Fruit fly (Drosophila melanogaster) whole organism, embryonic: ENCODE results near the gene CG17637.
A peak's percentile ranks its signal among the peaks of the same experiment; 100 is the strongest.

Experiments
- Blimp-1 ChIP-seq: fragments of 200-800 bp; sonication (Bioruptor generic); optimal IDR thresholded peaks from 3 replicates; lab custom pipeline; 2018; ENCODE audit warnings: missing biosample characterization, missing genetic modification characterization, mild to moderate bottlenecking, moderate library complexity, missing genetic modification reagents
- CG10147 ChIP-seq: fragments of 200-800 bp; sonication (Bioruptor generic); optimal IDR thresholded peaks from 2 replicates; lab custom pipeline; 2019; ENCODE audit warnings: missing biosample characterization, mild to moderate bottlenecking, missing genetic modification characterization, moderate library complexity
- CG10543 ChIP-seq: fragments of 200-800 bp; sonication (Bioruptor generic); optimal IDR thresholded peaks from 3 replicates; lab custom pipeline; 2017; ENCODE audit warnings: missing biosample characterization, mild to moderate bottlenecking, missing genetic modification characterization, moderate library complexity
- CG11247 ChIP-seq: fragments of 200-800 bp; sonication (Bioruptor generic); IDR thresholded peaks from 2 replicates; pipeline ENCODE4 v1.3.6; 2022; ENCODE audit warnings: missing biosample characterization, missing genetic modification characterization
- CG12769 ChIP-seq: fragments of 200-800 bp; sonication (Bioruptor generic); optimal IDR thresholded peaks from 2 replicates; lab custom pipeline; 2019; ENCODE audit warnings: missing biosample characterization, mild to moderate bottlenecking, missing genetic modification characterization, moderate library complexity
- CG13424 ChIP-seq: fragments of 200-800 bp; sonication (Bioruptor generic); optimal IDR thresholded peaks from 2 replicates; lab custom pipeline; 2019; ENCODE audit warnings: missing biosample characterization, mild to moderate bottlenecking, missing genetic modification characterization, moderate library complexity
- CG14050 ChIP-seq: fragments of 200-800 bp; sonication (Bioruptor generic); IDR thresholded peaks from 3 replicates; pipeline ENCODE4 v1.3.6; 2022; ENCODE audit warnings: missing biosample characterization, missing genetic modification characterization
- CG14667 ChIP-seq: fragments of 200-800 bp; sonication (Bioruptor generic); IDR thresholded peaks from 2 replicates; pipeline ENCODE4 v1.3.6; 2022; ENCODE audit warnings: missing biosample characterization, missing genetic modification characterization
- CG14710 ChIP-seq: fragments of 200-800 bp; sonication (Bioruptor generic); optimal IDR thresholded peaks from 3 replicates; lab custom pipeline; 2019; ENCODE audit warnings: missing biosample characterization, mild to moderate bottlenecking, missing genetic modification characterization, moderate library complexity
- CG15479 ChIP-seq: fragments of 200-800 bp; sonication (Bioruptor generic); optimal IDR thresholded peaks from 3 replicates; lab custom pipeline; 2019; ENCODE audit warnings: missing biosample characterization, mild to moderate bottlenecking, missing genetic modification characterization, moderate library complexity
- CG15601 ChIP-seq: fragments of 200-800 bp; sonication (Bioruptor generic); optimal IDR thresholded peaks from 3 replicates; lab custom pipeline; 2019; ENCODE audit warnings: missing biosample characterization, mild to moderate bottlenecking, missing genetic modification characterization, moderate library complexity
- CG15696 ChIP-seq: fragments of 200-800 bp; sonication (Bioruptor generic); optimal IDR thresholded peaks from 2 replicates; lab custom pipeline; 2019; ENCODE audit warnings: missing biosample characterization, mild to moderate bottlenecking, missing genetic modification characterization, moderate library complexity
- CG18262 ChIP-seq: fragments of 200-800 bp; optimal IDR thresholded peaks from 3 replicates; lab custom pipeline; 2019; ENCODE audit warnings: missing biosample characterization, mild to moderate bottlenecking, missing genetic modification characterization, moderate library complexity
- CG2199 ChIP-seq: fragments of 200-800 bp; sonication (Bioruptor generic); IDR thresholded peaks from 3 replicates; pipeline ENCODE4 v1.3.6; 2022; ENCODE audit warnings: missing biosample characterization, missing genetic modification characterization
- CG2202 ChIP-seq: fragments of 200-800 bp; sonication (Bioruptor generic); optimal IDR thresholded peaks from 2 replicates; lab custom pipeline; 2018; ENCODE audit warnings: missing biosample characterization, mild to moderate bottlenecking, missing genetic modification characterization
- CG31388 ChIP-seq: fragments of 200-800 bp; sonication (Bioruptor generic); optimal IDR thresholded peaks from 2 replicates; lab custom pipeline; 2016; ENCODE audit warnings: missing biosample characterization, missing genetic modification characterization
- CG32532 ChIP-seq: fragments of 200-800 bp; sonication (Bioruptor generic); IDR thresholded peaks from 2 replicates; pipeline ENCODE4 v1.3.6; 2022; ENCODE audit warnings: missing biosample characterization, missing genetic modification characterization
- CG3407 ChIP-seq: fragments of 200-800 bp; sonication (Bioruptor generic); optimal IDR thresholded peaks from 2 replicates; lab custom pipeline; 2018; ENCODE audit warnings: missing biosample characterization, mild to moderate bottlenecking, missing genetic modification characterization
- CG5180 ChIP-seq: fragments of 200-800 bp; sonication (Bioruptor generic); optimal IDR thresholded peaks from 3 replicates; lab custom pipeline; 2017; ENCODE audit warnings: missing biosample characterization, missing genetic modification characterization, mild to moderate bottlenecking, moderate library complexity, missing genetic modification reagents
- CG9215 ChIP-seq: fragments of 200-800 bp; sonication (Bioruptor generic); IDR thresholded peaks from 2 replicates; pipeline ENCODE4 v1.3.6; 2022; ENCODE audit warnings: missing biosample characterization, missing genetic modification characterization
- CG9437 ChIP-seq: fragments of 200-800 bp; sonication (Bioruptor generic); optimal IDR thresholded peaks from 2 replicates; lab custom pipeline; 2018; ENCODE audit warnings: missing biosample characterization, mild to moderate bottlenecking, missing genetic modification characterization
- CTCF ChIP-seq: fragments of 200-800 bp; sonication (Bioruptor generic); optimal IDR thresholded peaks from 2 replicates; lab custom pipeline; 2017; ENCODE audit warnings: missing biosample characterization, mild to moderate bottlenecking, missing genetic modification characterization, moderate library complexity
- Deaf1 ChIP-seq: fragments of 200-800 bp; optimal IDR thresholded peaks from 3 replicates; lab custom pipeline; 2019; ENCODE audit warnings: missing biosample characterization, mild to moderate bottlenecking, missing genetic modification characterization, moderate library complexity
- Fer3 ChIP-seq: fragments of 200-800 bp; sonication (Bioruptor generic); optimal IDR thresholded peaks from 2 replicates; lab custom pipeline; 2018; ENCODE audit warnings: missing biosample characterization, mild to moderate bottlenecking, missing genetic modification characterization, moderate library complexity
- Gug ChIP-seq: fragments of 200-800 bp; sonication (Bioruptor generic); IDR thresholded peaks from 4 replicates; pipeline ENCODE4 v1.3.6; 2022; ENCODE audit warnings: missing biosample characterization, missing genetic modification characterization
- Hand ChIP-seq: fragments of 200-800 bp; sonication (Bioruptor generic); optimal IDR thresholded peaks from 2 replicates; lab custom pipeline; 2017; ENCODE audit warnings: mild to moderate bottlenecking, missing biosample characterization, missing genetic modification reagents, missing genetic modification characterization
- Myb ChIP-seq: fragments of 200-800 bp; sonication (Bioruptor generic); optimal IDR thresholded peaks from 2 replicates; lab custom pipeline; 2016; ENCODE audit warnings: missing biosample characterization, missing genetic modification characterization
- NC2α ChIP-seq: fragments of 200-800 bp; sonication (Bioruptor generic); optimal IDR thresholded peaks from 2 replicates; lab custom pipeline; 2016; ENCODE audit warnings: missing biosample characterization, missing genetic modification characterization
- NFAT ChIP-seq: fragments of 200-800 bp; sonication (Bioruptor generic); IDR thresholded peaks from 2 replicates; pipeline ENCODE4 v1.3.6; 2022; ENCODE audit warnings: missing biosample characterization, missing genetic modification characterization
- NK7.1 ChIP-seq: fragments of 200-800 bp; sonication (Bioruptor generic); optimal IDR thresholded peaks from 3 replicates; lab custom pipeline; 2016; ENCODE audit warnings: missing biosample characterization, missing genetic modification characterization
- Pdp1 ChIP-seq, 2 experiments: fragments of 200-800 bp; sonication (Bioruptor generic); optimal IDR thresholded peaks; 3 replicates each; lab custom pipeline; 2016; ENCODE audit warnings: missing biosample characterization in 2 of 2, missing genetic modification characterization in 2 of 2, mild to moderate bottlenecking in 1 of 2, moderate library complexity in 1 of 2
- Ptx1 ChIP-seq: fragments of 200-800 bp; sonication (Bioruptor generic); IDR thresholded peaks from 2 replicates; pipeline ENCODE4 v1.3.6; 2022; ENCODE audit warnings: missing biosample characterization, missing genetic modification characterization
- Ravus ChIP-seq: fragments of 200-800 bp; sonication (Bioruptor generic); IDR thresholded peaks from 2 replicates; pipeline ENCODE4 v1.3.6; 2022; ENCODE audit warnings: missing biosample characterization, missing genetic modification characterization
- Rfx ChIP-seq: fragments of 200-800 bp; sonication (Bioruptor generic); IDR thresholded peaks from 2 replicates; pipeline ENCODE4 v1.3.6; 2022; ENCODE audit warnings: missing biosample characterization, missing genetic modification characterization
- ap ChIP-seq: fragments of 200-800 bp; sonication (Bioruptor generic); IDR thresholded peaks from 2 replicates; pipeline ENCODE4 v1.3.6; 2022; ENCODE audit warnings: missing biosample characterization, missing genetic modification characterization
- dpn ChIP-seq, 2 experiments: fragments of 200-800 bp; sonication (Bioruptor generic); optimal IDR thresholded peaks; 3 replicates each; lab custom pipeline; 2016; ENCODE audit warnings: missing biosample characterization in 2 of 2, missing genetic modification characterization in 2 of 2
- dysf ChIP-seq: fragments of 200-800 bp; sonication (Bioruptor generic); IDR thresholded peaks from 3 replicates; pipeline ENCODE4 v1.3.6; 2022; ENCODE audit warnings: missing biosample characterization, missing genetic modification characterization
- exex ChIP-seq: fragments of 200-800 bp; sonication (Bioruptor generic); optimal IDR thresholded peaks from 4 replicates; lab custom pipeline; 2018; ENCODE audit warnings: missing biosample characterization, mild to moderate bottlenecking, missing genetic modification characterization, moderate library complexity
- gcm ChIP-seq: fragments of 200-800 bp; sonication (Bioruptor generic); optimal IDR thresholded peaks from 2 replicates; lab custom pipeline; 2019; ENCODE audit warnings: missing biosample characterization, mild to moderate bottlenecking, missing genetic modification characterization, moderate library complexity
- ham ChIP-seq: fragments of 200-800 bp; sonication (Bioruptor generic); IDR thresholded peaks from 2 replicates; pipeline ENCODE4 v1.3.6; 2022; ENCODE audit warnings: missing biosample characterization, missing genetic modification characterization
- inv ChIP-seq: fragments of 200-800 bp; sonication (Bioruptor generic); IDR thresholded peaks from 2 replicates; pipeline ENCODE4 v1.3.6; 2022; ENCODE audit warnings: missing biosample characterization, missing genetic modification characterization; ENCODE audit not compliant: partially characterized antibody
- jumu ChIP-seq: fragments of 200-800 bp; sonication (Bioruptor generic); optimal IDR thresholded peaks from 3 replicates; lab custom pipeline; 2016; ENCODE audit warnings: missing biosample characterization, missing genetic modification characterization
- mirr ChIP-seq: fragments of 200-800 bp; sonication (Bioruptor generic); optimal IDR thresholded peaks from 3 replicates; lab custom pipeline; 2018; ENCODE audit warnings: missing biosample characterization, mild to moderate bottlenecking, missing genetic modification characterization
- so ChIP-seq: fragments of 200-800 bp; sonication (Bioruptor generic); IDR thresholded peaks from 3 replicates; pipeline ENCODE4 v1.3.6; 2022; ENCODE audit warnings: missing biosample characterization, missing genetic modification characterization
- sr ChIP-seq: fragments of 200-800 bp; sonication (Bioruptor generic); IDR thresholded peaks from 3 replicates; pipeline ENCODE4 v1.3.6; 2022; ENCODE audit warnings: missing biosample characterization, missing genetic modification characterization

CG17637 gene

DNA sequence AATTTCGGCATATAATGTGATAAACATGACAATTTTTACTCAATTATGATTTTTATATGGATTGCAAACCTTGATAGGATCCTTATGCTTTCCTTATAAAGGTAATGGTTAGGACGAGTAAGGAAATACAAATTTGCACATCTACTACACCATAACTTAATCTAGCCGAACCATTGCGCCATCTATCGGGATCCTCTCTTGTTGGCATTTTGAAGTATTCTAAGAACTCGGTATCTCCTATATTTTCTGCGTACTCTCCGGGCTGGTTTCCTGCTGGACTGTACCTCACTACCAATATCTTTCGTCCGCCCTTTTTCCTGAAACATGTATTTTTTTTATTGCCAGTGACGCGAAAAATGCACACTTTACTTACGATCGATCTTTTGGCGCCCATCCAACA, 39.3 kb upstream of the CG17637 start, which contains the start of gene atk:
atk (minus strand) TSS at position 186 of the 400 bp plus-strand sequence.
- TF ChIP-seq CG32532 (GFP tag; lab: Robert Waterston, UW): 0 out of 2 replicates have a peak, but pooled peaks have one; percentile 1
- peak; percentile 65 for TF ChIP-seq CTCF (GFP tag; lab: Kevin White, UChicago)
- no peak for TF ChIP-seq Myb (GFP tag; lab: Kevin White, UChicago)
- TF ChIP-seq, all 482 proteins: peak for 2

DNA sequence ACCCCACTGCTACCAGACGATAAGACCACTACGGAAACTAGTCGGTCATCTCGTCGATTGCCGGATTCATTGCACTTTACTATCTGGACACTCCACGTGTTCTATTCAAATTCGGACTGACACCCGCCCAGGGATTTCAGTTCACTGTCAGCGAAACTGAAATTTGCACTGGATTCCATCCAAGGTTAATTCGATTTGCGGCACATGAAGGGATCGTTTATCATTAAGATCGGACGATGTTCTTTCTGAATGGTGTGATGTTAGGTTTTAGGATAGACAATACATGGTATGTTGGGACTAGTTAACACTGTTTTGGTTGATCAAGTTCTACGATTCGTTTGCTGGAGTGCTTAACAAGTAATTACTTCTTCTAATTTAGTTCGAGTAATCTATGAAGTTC, 38.0 kb upstream of the CG17637 start, which contains the start of gene CG42764:
CG42764 (minus strand) TSS at position 101 of the 400 bp plus-strand sequence.
- TF ChIP-seq CG15479 (GFP tag; lab: Kevin White, UChicago) (no peak), CG31388 (no peak), jumu (GFP tag; lab: Kevin White, UChicago) (no peak), Hand (GFP tag; lab: Kevin White, UChicago) (no peak), gcm (GFP tag; lab: Kevin White, UChicago) (no peak), CG2202 (tag; lab: Kevin White, UChicago) (no peak), NK7.1 (no peak), CG9215 (GFP tag; lab: Robert Waterston, UW) (no peak), CG9437 (GFP tag; lab: Kevin White, UChicago) (no peak), inv (no peak), Ravus (GFP tag; lab: Robert Waterston, UW) (no peak), exex (tag; lab: Kevin White, UChicago) (no peak), so (no peak), sr (GFP tag; lab: Robert Waterston, UW) (no peak), CG10147 (GFP tag; lab: Kevin White, UChicago) (no peak), CG11247 (no peak), ham (GFP tag; lab: Robert Waterston, UW) (no peak), CG15696 (no peak), CG13424 (tag; lab: Kevin White, UChicago) (no peak), ap (GFP tag; lab: Robert Waterston, UW) (no peak)
- TF ChIP-seq, all 482 proteins: peak for 0

DNA sequence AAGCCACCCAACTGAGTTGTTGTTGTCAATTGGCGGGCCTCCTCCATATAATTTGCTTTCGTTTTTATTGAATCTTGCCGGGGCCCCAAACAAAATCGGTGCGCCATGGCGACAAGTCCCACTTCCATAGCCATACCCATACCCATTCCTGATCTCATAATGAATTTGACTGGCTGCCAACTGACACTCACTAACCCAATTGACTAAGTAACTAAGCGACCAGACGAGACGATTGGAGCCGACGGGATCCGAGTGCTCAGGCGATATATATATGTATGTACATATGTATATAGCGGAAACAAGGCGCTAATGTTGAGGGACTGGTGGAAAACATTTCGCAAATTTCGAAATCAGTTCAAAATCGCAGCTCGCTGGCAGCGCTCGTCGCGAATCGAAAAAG, 37.4 kb upstream of the CG17637 start, which contains the start of gene Tdh:
Tdh (plus strand) TSS at position 346 of the 400 bp plus-strand sequence.
- peak; percentile 39 for TF ChIP-seq CG10543
- TF ChIP-seq Pdp1 (GFP tag; optimal IDR thresholded peaks at IDR 0.05; lab: Kevin White, UChicago): peak in 1 of 2 experiments; percentile 32
- peak; percentile 57 for TF ChIP-seq Deaf1 (tag; lab: Kevin White, UChicago)
- no peak for TF ChIP-seq CG14667 (GFP tag; lab: Robert Waterston, UW)
- peak; percentile 74 for TF ChIP-seq CG12769 (tag; lab: Kevin White, UChicago)
- TF ChIP-seq, all 482 proteins: peak for 4

DNA sequence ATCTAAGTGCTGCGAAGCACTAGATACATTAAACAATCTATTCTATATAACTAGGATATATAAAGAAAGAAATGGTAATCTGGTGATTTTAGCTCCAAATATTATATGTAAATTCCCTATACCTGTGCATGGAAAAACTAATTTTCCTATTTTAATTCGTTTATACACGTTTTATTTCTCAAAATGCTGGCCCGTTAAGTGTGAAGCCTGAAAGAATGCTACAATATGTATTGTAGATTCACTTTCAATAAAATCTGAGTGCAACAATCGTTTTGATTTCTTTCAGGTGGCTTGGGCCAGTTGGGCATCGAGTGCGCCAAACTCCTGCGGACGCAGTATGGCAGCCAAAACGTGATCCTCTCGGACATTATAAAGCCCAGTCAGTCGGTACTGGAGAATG, 36.6 kb upstream of the CG17637 start:
- TF ChIP-seq CTCF (GFP tag; lab: Kevin White, UChicago): peak; percentile 3
- TF ChIP-seq Blimp-1: peak; percentile 51
- 0 out of 3 replicates have a peak, but pooled peaks have one; percentile 53 for TF ChIP-seq CG2199 (GFP tag; lab: Robert Waterston, UW)
- peak; percentile 72 for TF ChIP-seq CG15601
- no peak for TF ChIP-seq Gug (GFP tag; lab: Robert Waterston, UW)

DNA sequence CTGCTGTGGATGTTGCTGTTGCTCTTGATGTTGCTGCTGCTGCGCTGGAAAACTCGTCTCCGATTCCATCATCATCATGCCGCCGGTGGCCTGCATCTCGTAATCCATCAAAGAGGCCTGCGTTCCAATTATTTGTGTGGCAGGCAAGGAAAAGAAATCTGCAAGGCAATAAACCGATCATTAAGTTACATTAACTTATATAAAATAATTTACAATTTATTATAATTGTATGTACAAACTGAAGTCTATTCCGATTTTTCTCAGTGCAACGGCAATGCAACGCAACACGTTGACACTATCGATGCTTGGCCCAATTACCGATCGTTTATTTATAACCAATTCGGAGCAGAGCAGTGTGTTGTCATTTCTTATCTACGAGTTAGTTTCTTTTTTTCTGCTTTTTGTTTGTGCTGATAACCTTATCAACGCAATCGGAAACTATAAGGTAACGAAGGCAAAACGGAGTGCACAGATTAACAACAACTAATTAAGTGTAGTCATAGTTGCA, 32.9 kb upstream of the CG17637 start:
- peak; percentile 49; the same call in 1 of the 2 replicates for TF ChIP-seq Rfx (GFP tag; lab: Robert Waterston, UW)
- peak; percentile 12; the same call in 1 of the 2 replicates for TF ChIP-seq Ptx1 (GFP tag; lab: Robert Waterston, UW)
- TF ChIP-seq CG5180: peak; percentile 81
- no peak for TF ChIP-seq NFAT
- TF ChIP-seq dpn (GFP tag; optimal IDR thresholded peaks at IDR 0.05; lab: Kevin White, UChicago): peak in 1 of 2 experiments; percentile 8
- TF ChIP-seq mirr (GFP tag; lab: Kevin White, UChicago): peak; percentile 48
- peak; percentile 58 for TF ChIP-seq CG14050
- TF ChIP-seq Fer3 (tag; lab: Kevin White, UChicago): peak; percentile 1
- TF ChIP-seq CG18262 (tag; lab: Kevin White, UChicago): peak; percentile 47
- no peak for TF ChIP-seq NC2α (GFP tag; lab: Kevin White, UChicago)
- TF ChIP-seq dysf (GFP tag; lab: Robert Waterston, UW): peak; percentile 74
- TF ChIP-seq CG3407 (GFP tag; lab: Kevin White, UChicago): peak; percentile 21
- TF ChIP-seq CG14710 (tag; lab: Kevin White, UChicago): peak; percentile 32
